Worm (Caenorhabditis elegans) whole organism, L4 larva: ENCODE results near the gene F27E5.3.

Experiments used
- ama-1 ChIP-seq: fragments of 150-350 bp; optimal IDR thresholded peaks from 2 replicates; lab custom pipeline; 2014; ENCODE audit warnings: inconsistent platforms, mixed read lengths
- ceh-28 ChIP-seq: fragments of 150-350 bp; optimal IDR thresholded peaks from 2 replicates; lab custom pipeline; 2014; ENCODE audit warnings: missing biosample characterization, missing genetic modification reagents, missing genetic modification characterization
- nhr-237 ChIP-seq: sonication (generic microtip); optimal IDR thresholded peaks from 2 replicates; lab custom pipeline; 2017; ENCODE audit warnings: missing biosample characterization, missing genetic modification characterization
- nhr-77 ChIP-seq: fragments of 150-350 bp; optimal IDR thresholded peaks from 2 replicates; lab custom pipeline; 2014; ENCODE audit warnings: missing biosample characterization, missing genetic modification characterization

ce11 chrII:10167731-10168130 lies 23.7 kb upstream of the F27E5.3 start:
- TF ChIP-seq nhr-77 (tag; lab: Kevin White, UChicago) = no peak
- TF ChIP-seq nhr-237 (tag; lab: Kevin White, UChicago) = no peak
- TF ChIP-seq ceh-28 (tag; lab: Kevin White, UChicago) = no peak
- no peak for TF ChIP-seq ama-1 (lab: Kevin White, UChicago)
